Worm (Caenorhabditis elegans) whole organism, young adult: ENCODE results near the gene asd-1.

ENCODE experiments used
- B0035.1 ChIP-seq: sonication (generic microtip); optimal IDR thresholded peaks from 2 replicates; lab custom pipeline; 2016; ENCODE audit warnings: missing genetic modification characterization, mild to moderate bottlenecking, missing compliant biosample characterization, missing genotype, missing genetic modification reagents
- B0336.3 ChIP-seq: fragments of 200-800 bp; sonication (Bioruptor generic); IDR thresholded peaks from 2 replicates; pipeline ENCODE4 v1.3.6; 2022; ENCODE audit warnings: missing genetic modification characterization, missing compliant biosample characterization
- D2030.7 ChIP-seq: fragments of 200-800 bp; sonication (Bioruptor generic); IDR thresholded peaks from 2 replicates; pipeline ENCODE4 v1.3.6; 2022; ENCODE audit warnings: missing genetic modification reagents, missing genetic modification characterization, missing compliant biosample characterization
- F10E7.11 ChIP-seq: sonication (generic microtip); optimal IDR thresholded peaks from 2 replicates; lab custom pipeline; 2017; ENCODE audit warnings: mild to moderate bottlenecking, missing genetic modification characterization, moderate library complexity, missing compliant biosample characterization
- F23B12.7 ChIP-seq: sonication (generic microtip); optimal IDR thresholded peaks from 2 replicates; lab custom pipeline; 2017; ENCODE audit warnings: missing genetic modification characterization, mild to moderate bottlenecking, missing compliant biosample characterization, antibody characterized with exemption, moderate library complexity; ENCODE audit not compliant: insufficient read depth
- F39B2.1 ChIP-seq: fragments of 200-800 bp; sonication (Bioruptor generic); IDR thresholded peaks from 2 replicates; pipeline ENCODE4 v1.3.6; 2022; ENCODE audit warnings: missing genetic modification reagents, missing genetic modification characterization, missing compliant biosample characterization
- F57C9.4 ChIP-seq: sonication (generic microtip); optimal IDR thresholded peaks from 2 replicates; lab custom pipeline; 2017; ENCODE audit warnings: mild to moderate bottlenecking, missing genetic modification characterization, missing compliant biosample characterization
- Y53G8AR.9 ChIP-seq: fragments of 200-800 bp; sonication (Bioruptor generic); conservative IDR thresholded peaks from 2 replicates; pipeline ENCODE4 v1.3.6; 2022; ENCODE audit warnings: missing genetic modification reagents, missing genetic modification characterization, missing compliant biosample characterization
- Y95B8A.8 ChIP-seq: fragments of 200-800 bp; sonication (Bioruptor generic); IDR thresholded peaks from 2 replicates; pipeline ENCODE4 v1.3.6; 2022; ENCODE audit warnings: missing genetic modification reagents, missing genetic modification characterization, missing compliant biosample characterization
- ama-1 ChIP-seq, 3 experiments: fragments of 150-350 bp in 1 of 3; sonication (generic microtip) in 2 of 3; optimal IDR thresholded peaks; 2 replicates each; lab custom pipeline; 2014 to 2018; ENCODE audit warnings: missing biosample characterization in 2 of 3, missing genetic modification characterization in 2 of 3, missing genetic modification reagents in 2 of 3
- aptf-3 ChIP-seq: fragments of 200-800 bp; sonication (Bioruptor generic); IDR thresholded peaks from 2 replicates; pipeline ENCODE4 v1.3.6; 2022; ENCODE audit warnings: missing genetic modification characterization, missing compliant biosample characterization
- attf-6 ChIP-seq: fragments of 200-800 bp; sonication (Bioruptor generic); IDR thresholded peaks from 2 replicates; pipeline ENCODE4 v1.3.6; 2022; ENCODE audit warnings: missing genetic modification reagents, missing genetic modification characterization, missing compliant biosample characterization
- bed-1 ChIP-seq: fragments of 200-800 bp; sonication (Bioruptor generic); IDR thresholded peaks from 2 replicates; pipeline ENCODE4 v1.3.6; 2022; ENCODE audit warnings: missing genetic modification reagents, missing genetic modification characterization, missing compliant biosample characterization
- cebp-1 ChIP-seq, 2 experiments: fragments of 200-800 bp in 1 of 2; sonication (Bioruptor generic) in 1 of 2; sonication (generic microtip) in 1 of 2; IDR thresholded peaks in 1 of 2; optimal IDR thresholded peaks in 1 of 2; 2 replicates each; pipeline versions ENCODE4 v1.3.6 to Lab custom; 2017 to 2022; ENCODE audit warnings: missing compliant biosample characterization in 2 of 2, missing genetic modification characterization in 2 of 2, mild to moderate bottlenecking in 1 of 2, missing genetic modification reagents in 1 of 2, moderate library complexity in 1 of 2
- ceh-100 ChIP-seq: fragments of 200-800 bp; sonication (Bioruptor generic); IDR thresholded peaks from 2 replicates; pipeline ENCODE4 v1.3.6; 2022; ENCODE audit warnings: missing genetic modification reagents, missing genetic modification characterization, missing compliant biosample characterization
- dox-1 ChIP-seq: fragments of 200-800 bp; sonication (Bioruptor generic); IDR thresholded peaks from 2 replicates; pipeline ENCODE4 v1.3.6; 2022; ENCODE audit warnings: missing genetic modification reagents, missing genetic modification characterization, missing compliant biosample characterization
- dpl-1 ChIP-seq: fragments of 150-350 bp; optimal IDR thresholded peaks from 2 replicates; lab custom pipeline; 2014; ENCODE audit warnings: missing biosample characterization, missing genetic modification reagents, missing genetic modification characterization
- fkh-3 ChIP-seq: sonication (generic microtip); optimal IDR thresholded peaks from 2 replicates; lab custom pipeline; 2016; ENCODE audit warnings: mild to moderate bottlenecking, missing genetic modification characterization, missing compliant biosample characterization
- hlh-12 ChIP-seq: sonication (generic microtip); optimal IDR thresholded peaks from 2 replicates; lab custom pipeline; 2016; ENCODE audit warnings: missing genetic modification characterization, missing compliant biosample characterization
- hlh-26 ChIP-seq: fragments of 200-800 bp; sonication (Bioruptor generic); conservative IDR thresholded peaks from 2 replicates; pipeline ENCODE4 v1.3.6; 2022; ENCODE audit warnings: missing genetic modification reagents, missing genetic modification characterization, missing compliant biosample characterization
- hmg-1.2 ChIP-seq: fragments of 200-800 bp; sonication (Bioruptor generic); IDR thresholded peaks from 2 replicates; pipeline ENCODE4 v1.3.6; 2022; ENCODE audit warnings: missing genetic modification reagents, missing genetic modification characterization, missing compliant biosample characterization
- hrde-1 ChIP-seq: sonication (generic microtip); optimal IDR thresholded peaks from 2 replicates; lab custom pipeline; 2016; ENCODE audit warnings: missing genetic modification characterization, mild to moderate bottlenecking, missing compliant biosample characterization, moderate library complexity, missing genotype, missing genetic modification reagents, borderline replicate concordance
- hsf-1 ChIP-seq: fragments of 200-800 bp; sonication (Bioruptor generic); IDR thresholded peaks from 2 replicates; pipeline ENCODE4 v1.3.6; 2022; ENCODE audit warnings: missing genetic modification reagents, missing genetic modification characterization, missing compliant biosample characterization
- let-526 ChIP-seq: fragments of 200-800 bp; sonication (Bioruptor generic); IDR thresholded peaks from 2 replicates; pipeline ENCODE4 v1.3.6; 2022; ENCODE audit warnings: missing genetic modification reagents, missing genetic modification characterization, missing compliant biosample characterization
- lin-40 ChIP-seq: sonication (generic microtip); optimal IDR thresholded peaks from 2 replicates; lab custom pipeline; 2016; ENCODE audit warnings: missing genetic modification characterization, mild to moderate bottlenecking, missing compliant biosample characterization, missing genotype, missing genetic modification reagents
- lsl-1 ChIP-seq: fragments of 200-800 bp; sonication (Bioruptor generic); optimal IDR thresholded peaks from 2 replicates; lab custom pipeline; 2018; ENCODE audit warnings: mild to moderate bottlenecking, missing genetic modification characterization, moderate library complexity, missing compliant biosample characterization
- pha-4 ChIP-seq: fragments of 150-350 bp; sonication (generic microtip); optimal IDR thresholded peaks from 2 replicates; lab custom pipeline; 2014; ENCODE audit warnings: missing biosample characterization, missing genetic modification reagents, missing genetic modification characterization
- rec-8 ChIP-seq, 2 experiments: sonication (generic microtip); optimal IDR thresholded peaks; 2 replicates each; lab custom pipeline; 2016; ENCODE audit warnings: mild to moderate bottlenecking in 2 of 2, missing genetic modification characterization in 2 of 2, missing genetic modification reagents in 2 of 2, missing genotype in 2 of 2, missing biosample characterization in 1 of 2, missing compliant biosample characterization in 1 of 2, moderate library complexity in 1 of 2
- rpc-1 ChIP-seq, 2 experiments: fragments of 150-350 bp in 1 of 2; sonication (generic microtip) in 1 of 2; optimal IDR thresholded peaks; 2 replicates each; lab custom pipeline; 2014 to 2018; ENCODE audit warnings: missing biosample characterization in 1 of 2, missing genetic modification characterization in 1 of 2, missing genetic modification reagents in 1 of 2, missing genotype in 1 of 2
- snpc-1.3 ChIP-seq: sonication (generic microtip); optimal IDR thresholded peaks from 2 replicates; lab custom pipeline; 2017; ENCODE audit warnings: missing genetic modification characterization, mild to moderate bottlenecking, missing compliant biosample characterization, antibody characterized with exemption, moderate library complexity, missing genotype, missing genetic modification reagents; ENCODE audit not compliant: insufficient read depth
- snpc-4 ChIP-seq, 5 experiments: fragments of 150-350 bp in 1 of 5; sonication (generic microtip) in 4 of 5; optimal IDR thresholded peaks; 2 replicates each; lab custom pipeline; 2014 to 2018; ENCODE audit warnings: missing genetic modification characterization in 5 of 5, missing biosample characterization in 3 of 5, antibody characterized with exemption in 2 of 5, mild to moderate bottlenecking in 2 of 5, missing compliant biosample characterization in 2 of 5, missing genotype in 2 of 5, moderate library complexity in 2 of 5, missing genetic modification reagents in 1 of 5
- sptf-2 ChIP-seq: fragments of 200-800 bp; sonication (Bioruptor generic); optimal IDR thresholded peaks from 2 replicates; lab custom pipeline; 2018; ENCODE audit warnings: mild to moderate bottlenecking, missing genetic modification characterization, missing compliant biosample characterization
- xnd-1 ChIP-seq: sonication (generic microtip); optimal IDR thresholded peaks from 2 replicates; lab custom pipeline; 2016; ENCODE audit warnings: missing genotype, missing genetic modification reagents, missing genetic modification characterization, missing compliant biosample characterization
- ztf-18 ChIP-seq: sonication (generic microtip); optimal IDR thresholded peaks from 2 replicates; lab custom pipeline; 2016; ENCODE audit warnings: missing genotype, mild to moderate bottlenecking, missing genetic modification characterization, missing compliant biosample characterization
- ztf-3 ChIP-seq: fragments of 200-800 bp; sonication (Bioruptor generic); optimal IDR thresholded peaks from 2 replicates; lab custom pipeline; 2018; ENCODE audit warnings: mild to moderate bottlenecking, missing genetic modification characterization, missing compliant biosample characterization

The asd-1 gene

DNA sequence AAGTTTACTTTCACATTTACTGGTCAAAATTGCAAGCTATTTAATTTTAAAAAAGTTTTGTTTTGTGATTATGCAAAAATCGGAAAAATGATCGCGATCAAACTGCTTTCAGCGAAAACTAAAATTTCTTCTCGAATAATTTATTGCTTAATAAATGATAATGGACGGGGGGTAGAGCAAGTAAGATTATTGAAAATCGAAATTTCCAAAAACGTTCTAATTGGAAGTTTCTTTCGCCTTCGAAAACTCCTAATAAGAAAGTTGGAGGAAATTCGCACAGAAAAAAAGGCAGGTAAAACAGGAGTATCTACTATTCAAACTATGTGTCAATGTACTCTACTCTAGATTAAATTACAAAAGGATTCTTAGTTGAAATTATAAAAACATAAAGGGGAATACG, 24.9 kb upstream of the asd-1 start (continued):
- 0 out of 2 replicates have a peak, but pooled peaks have one; percentile 29 for TF ChIP-seq attf-6 (GFP tag; lab: Robert Waterston, UW)
- peak; percentile 32; the same call in 1 of the 2 replicates for TF ChIP-seq ceh-100 (GFP tag; lab: Robert Waterston, UW)
- TF ChIP-seq Y95B8A.8 (GFP tag; lab: Robert Waterston, UW): 0 out of 2 replicates have a peak, but pooled peaks have one; percentile 15
- no peak for TF ChIP-seq ama-1 (optimal IDR thresholded peaks at IDR 0.05; lab: Kevin White, UChicago)
- TF ChIP-seq ama-1 (GFP tag; optimal IDR thresholded peaks at IDR 0.05; lab: Kevin White, UChicago): peak in 1 of 2 experiments; percentile 81
- no peak for TF ChIP-seq snpc-4 (GFP tag; optimal IDR thresholded peaks at IDR 0.05; lab: Kevin White, UChicago)
- peak in 3 of 4 experiments; percentile 9 to 49 (median 48) for TF ChIP-seq snpc-4 (tag; optimal IDR thresholded peaks at IDR 0.05; lab: Kevin White, UChicago)
- TF ChIP-seq fkh-3: peak; percentile 54
- peak; percentile 76; the same call in 1 of the 2 replicates for TF ChIP-seq aptf-3 (GFP tag; lab: Robert Waterston, UW)
- TF ChIP-seq F10E7.11: peak; percentile 79
- TF ChIP-seq hmg-1.2 (GFP tag; lab: Robert Waterston, UW): peak; percentile 35; the same call in 1 of the 2 replicates
- TF ChIP-seq rpc-1 (optimal IDR thresholded peaks at IDR 0.05; lab: Kevin White, UChicago): no peak
- peak; percentile 7 for TF ChIP-seq rpc-1 (tag; optimal IDR thresholded peaks at IDR 0.05; lab: Kevin White, UChicago)
- peak; percentile 89 for TF ChIP-seq Y53G8AR.9 (GFP tag; lab: Robert Waterston, UW)
- TF ChIP-seq lsl-1 (GFP tag; lab: Kevin White, UChicago): peak; percentile 41
- no peak for TF ChIP-seq ztf-3
- TF ChIP-seq B0336.3 (GFP tag; lab: Robert Waterston, UW): peak; percentile 69

DNA sequence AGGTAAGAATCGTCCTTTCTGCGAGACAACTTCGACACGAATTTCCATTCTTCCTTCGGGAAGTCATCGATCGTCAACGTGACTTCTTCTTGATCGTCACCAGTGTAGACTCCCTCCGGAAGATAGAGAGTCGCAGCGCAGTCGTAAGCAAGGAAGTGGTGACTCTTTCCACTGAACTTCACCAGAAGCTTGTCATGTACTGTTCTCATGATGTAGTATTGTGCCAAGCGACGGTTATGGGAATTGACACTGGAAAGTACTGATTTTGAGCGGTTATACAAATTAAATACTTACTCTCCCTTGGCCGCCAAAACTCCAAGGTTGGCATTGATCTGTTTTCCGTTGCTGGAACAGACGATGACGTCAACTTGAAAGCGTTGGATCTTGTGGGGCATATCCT, 21.6 kb upstream of the asd-1 start:
- TF ChIP-seq hlh-12 (tag; lab: Kevin White, UChicago): no peak
- no peak for TF ChIP-seq hlh-26 (GFP tag; lab: Robert Waterston, UW)
- TF ChIP-seq hsf-1 (GFP tag; lab: Robert Waterston, UW): peak; percentile 61
- TF ChIP-seq ztf-18 (tag; lab: Kevin White, UChicago): no peak
- TF ChIP-seq snpc-1.3: no peak
- no peak for TF ChIP-seq ceh-100 (GFP tag; lab: Robert Waterston, UW)
- no peak for TF ChIP-seq F39B2.1 (GFP tag; lab: Robert Waterston, UW)
- no peak for TF ChIP-seq cebp-1 (GFP tag; IDR thresholded peaks at IDR 0.05; lab: Robert Waterston, UW)
- peak; percentile 16 for TF ChIP-seq cebp-1 (tag; optimal IDR thresholded peaks at IDR 0.05; lab: Kevin White, UChicago)
- TF ChIP-seq F57C9.4: no peak
- TF ChIP-seq rec-8 (tag; optimal IDR thresholded peaks at IDR 0.05; lab: Kevin White, UChicago): no peak
- TF ChIP-seq pha-4: no peak
- TF ChIP-seq B0035.1 (tag; lab: Kevin White, UChicago): no peak
- TF ChIP-seq let-526: no peak
- TF ChIP-seq sptf-2 (GFP tag; lab: Kevin White, UChicago): no peak
- 0 out of 2 replicates have a peak, but pooled peaks have one; percentile 62 for TF ChIP-seq dox-1 (GFP tag; lab: Robert Waterston, UW)
- no peak for TF ChIP-seq xnd-1 (tag; lab: Kevin White, UChicago)
- no peak for TF ChIP-seq dpl-1 (GFP tag; lab: Kevin White, UChicago)
- no peak for TF ChIP-seq F23B12.7 (tag; lab: Kevin White, UChicago)
- TF ChIP-seq attf-6 (GFP tag; lab: Robert Waterston, UW): no peak
- TF ChIP-seq bed-1: no peak
- TF ChIP-seq hrde-1: no peak
- TF ChIP-seq D2030.7 (GFP tag; lab: Robert Waterston, UW): no peak
- TF ChIP-seq B0336.3 (GFP tag; lab: Robert Waterston, UW): peak; percentile 22; the same call in 1 of the 2 replicates
- no peak for TF ChIP-seq lin-40 (tag; lab: Kevin White, UChicago)
- no peak for TF ChIP-seq hmg-1.2 (GFP tag; lab: Robert Waterston, UW)
